Worm (Caenorhabditis elegans) whole organism, L3 larva: Measurements from ENCODE around the gene let-711.

Experiments used
- R02D3.7 ChIP-seq: fragments of 150-350 bp; optimal IDR thresholded peaks from 2 replicates; lab custom pipeline; 2014; ENCODE audit warnings: missing biosample characterization, missing genetic modification characterization
- ZK546.5 ChIP-seq: sonication (generic microtip); optimal IDR thresholded peaks from 2 replicates; lab custom pipeline; 2017; ENCODE audit warnings: missing biosample characterization, missing genetic modification characterization
- aly-2 ChIP-seq: fragments of 150-350 bp; optimal IDR thresholded peaks from 2 replicates; lab custom pipeline; 2014; ENCODE audit warnings: missing biosample characterization, missing genetic modification characterization
- ama-1 ChIP-seq: fragments of 150-350 bp; optimal IDR thresholded peaks from 2 replicates; lab custom pipeline; 2018
- ceh-16 ChIP-seq: sonication (generic microtip); optimal IDR thresholded peaks from 2 replicates; lab custom pipeline; 2017; ENCODE audit warnings: missing biosample characterization, missing genetic modification characterization
- ceh-28 ChIP-seq: fragments of 150-350 bp; optimal IDR thresholded peaks from 2 replicates; lab custom pipeline; 2014; ENCODE audit warnings: missing biosample characterization, missing genetic modification reagents, missing genetic modification characterization
- ceh-82 ChIP-seq: fragments of 150-350 bp; optimal IDR thresholded peaks from 2 replicates; lab custom pipeline; 2014; ENCODE audit warnings: missing biosample characterization, missing genetic modification characterization
- ceh-9 ChIP-seq: sonication (generic microtip); optimal IDR thresholded peaks from 2 replicates; lab custom pipeline; 2018; ENCODE audit warnings: missing biosample characterization, missing genetic modification characterization
- daf-12 ChIP-seq: fragments of 150-350 bp; optimal IDR thresholded peaks from 2 replicates; lab custom pipeline; 2014; ENCODE audit warnings: missing biosample characterization, missing genetic modification reagents, missing genetic modification characterization
- egl-27 ChIP-seq: sonication (generic microtip); optimal IDR thresholded peaks from 4 replicates; lab custom pipeline; 2017; ENCODE audit warnings: missing biosample characterization, missing genetic modification reagents, missing genetic modification characterization
- egl-5 ChIP-seq: fragments of 150-350 bp; optimal IDR thresholded peaks from 2 replicates; lab custom pipeline; 2017; ENCODE audit warnings: missing biosample characterization, missing genetic modification reagents, missing genetic modification characterization, inconsistent platforms
- elt-1 ChIP-seq: fragments of 150-350 bp; optimal IDR thresholded peaks from 2 replicates; lab custom pipeline; 2014; ENCODE audit warnings: missing biosample characterization, missing genetic modification characterization
- elt-2 ChIP-seq: sonication (generic microtip); optimal IDR thresholded peaks from 2 replicates; lab custom pipeline; 2016; ENCODE audit warnings: missing genetic modification reagents, mild to moderate bottlenecking, missing genetic modification characterization, missing compliant biosample characterization
- elt-3 ChIP-seq, 3 experiments: fragments of 150-350 bp in 1 of 3; sonication (generic microtip) in 2 of 3; optimal IDR thresholded peaks; 2 replicates in 2 of 3; 4 replicates in 1 of 3; lab custom pipeline; 2014 to 2017; ENCODE audit warnings: missing biosample characterization in 3 of 3, missing genetic modification characterization in 3 of 3
- eor-1 ChIP-seq, 2 experiments: fragments of 150-350 bp; optimal IDR thresholded peaks; 2 replicates each; lab custom pipeline; 2014 to 2018; ENCODE audit warnings: missing biosample characterization in 2 of 2, missing genetic modification characterization in 2 of 2
- fkh-10 ChIP-seq: sonication (generic microtip); optimal IDR thresholded peaks from 2 replicates; lab custom pipeline; 2017; ENCODE audit warnings: missing biosample characterization, missing genetic modification reagents, missing genetic modification characterization
- fkh-2 ChIP-seq: fragments of 150-350 bp; optimal IDR thresholded peaks from 2 replicates; lab custom pipeline; 2014; ENCODE audit warnings: missing biosample characterization, missing genetic modification reagents, missing genetic modification characterization
- fos-1 ChIP-seq: fragments of 150-350 bp; optimal IDR thresholded peaks from 2 replicates; lab custom pipeline; 2014; ENCODE audit warnings: missing biosample characterization, missing genetic modification characterization
- hmg-11 ChIP-seq: sonication (generic microtip); optimal IDR thresholded peaks from 2 replicates; lab custom pipeline; 2016; ENCODE audit warnings: missing genetic modification characterization, missing compliant biosample characterization
- jun-1 ChIP-seq: fragments of 150-350 bp; optimal IDR thresholded peaks from 2 replicates; lab custom pipeline; 2014; ENCODE audit warnings: missing biosample characterization, missing genetic modification reagents, missing genetic modification characterization
- lin-15B ChIP-seq: fragments of 150-350 bp; optimal IDR thresholded peaks from 2 replicates; lab custom pipeline; 2014; ENCODE audit warnings: missing biosample characterization, missing genetic modification characterization
- lin-39 ChIP-seq: fragments of 150-350 bp; optimal IDR thresholded peaks from 2 replicates; lab custom pipeline; 2018; ENCODE audit warnings: missing biosample characterization, missing genetic modification reagents, missing genetic modification characterization
- lsy-12 ChIP-seq: sonication (generic microtip); optimal IDR thresholded peaks from 2 replicates; lab custom pipeline; 2016; ENCODE audit warnings: mild to moderate bottlenecking, missing genetic modification characterization, missing compliant biosample characterization
- mdl-1 ChIP-seq: fragments of 150-350 bp; optimal IDR thresholded peaks from 2 replicates; lab custom pipeline; 2014; ENCODE audit warnings: missing biosample characterization, missing genetic modification characterization
- mml-1 ChIP-seq: fragments of 150-350 bp; sonication (generic microtip); optimal IDR thresholded peaks from 3 replicates; lab custom pipeline; 2014; ENCODE audit warnings: missing biosample characterization, missing genetic modification characterization
- nfya-1 ChIP-seq: sonication (generic microtip); optimal IDR thresholded peaks from 2 replicates; lab custom pipeline; 2017; ENCODE audit warnings: missing genetic modification characterization, mild to moderate bottlenecking, missing compliant biosample characterization, antibody characterized with exemption, moderate library complexity; ENCODE audit not compliant: insufficient read depth
- nhr-11 ChIP-seq: fragments of 150-350 bp; optimal IDR thresholded peaks from 2 replicates; lab custom pipeline; 2014; ENCODE audit warnings: missing biosample characterization, missing genetic modification characterization
- nhr-12 ChIP-seq: fragments of 150-350 bp; optimal IDR thresholded peaks from 2 replicates; lab custom pipeline; 2014; ENCODE audit warnings: missing biosample characterization, missing genetic modification characterization
- nhr-23 ChIP-seq: fragments of 150-350 bp; optimal IDR thresholded peaks from 2 replicates; lab custom pipeline; 2014; ENCODE audit warnings: missing biosample characterization, missing genetic modification reagents, missing genetic modification characterization
- nhr-237 ChIP-seq: fragments of 150-350 bp; optimal IDR thresholded peaks from 2 replicates; lab custom pipeline; 2014; ENCODE audit warnings: missing biosample characterization, missing genetic modification characterization
- nhr-25 ChIP-seq: sonication (generic microtip); optimal IDR thresholded peaks from 2 replicates; lab custom pipeline; 2017; ENCODE audit warnings: missing biosample characterization, missing genetic modification characterization
- nhr-28 ChIP-seq: fragments of 150-350 bp; optimal IDR thresholded peaks from 2 replicates; lab custom pipeline; 2014; ENCODE audit warnings: missing biosample characterization, missing genetic modification characterization
- nhr-43 ChIP-seq: sonication (generic microtip); optimal IDR thresholded peaks from 2 replicates; lab custom pipeline; 2016; ENCODE audit warnings: mild to moderate bottlenecking, missing genetic modification characterization, missing compliant biosample characterization; ENCODE audit not compliant: poor library complexity, severe bottlenecking
- nhr-67 ChIP-seq: fragments of 150-350 bp; optimal IDR thresholded peaks from 2 replicates; lab custom pipeline; 2014; ENCODE audit warnings: missing biosample characterization, missing genetic modification characterization
- nhr-76 ChIP-seq: fragments of 150-350 bp; sonication (generic microtip); optimal IDR thresholded peaks from 5 replicates; lab custom pipeline; 2014; ENCODE audit warnings: missing biosample characterization, missing genetic modification characterization
- nhr-77 ChIP-seq: fragments of 150-350 bp; optimal IDR thresholded peaks from 2 replicates; lab custom pipeline; 2014; ENCODE audit warnings: missing biosample characterization, missing genetic modification characterization
- pha-4 ChIP-seq: fragments of 150-350 bp; optimal IDR thresholded peaks from 2 replicates; lab custom pipeline; 2014; ENCODE audit warnings: missing biosample characterization, missing genetic modification reagents, missing genetic modification characterization
- pqm-1 ChIP-seq: fragments of 150-350 bp; optimal IDR thresholded peaks from 2 replicates; lab custom pipeline; 2017; ENCODE audit warnings: missing biosample characterization, missing genetic modification characterization, inconsistent platforms
- sea-2 ChIP-seq: fragments of 150-350 bp; sonication (generic microtip); optimal IDR thresholded peaks from 4 replicates; lab custom pipeline; 2014; ENCODE audit warnings: missing biosample characterization, missing genetic modification reagents, missing genetic modification characterization
- skn-1 ChIP-seq: fragments of 150-350 bp; optimal IDR thresholded peaks from 2 replicates; lab custom pipeline; 2014; ENCODE audit warnings: missing biosample characterization, missing genetic modification characterization
- snpc-4 ChIP-seq: fragments of 150-350 bp; optimal IDR thresholded peaks from 2 replicates; lab custom pipeline; 2014; ENCODE audit warnings: missing biosample characterization, missing genetic modification characterization
- tbx-2 ChIP-seq: sonication (generic microtip); optimal IDR thresholded peaks from 2 replicates; lab custom pipeline; 2016; ENCODE audit warnings: mild to moderate bottlenecking, missing genetic modification characterization, missing compliant biosample characterization
- unc-39 ChIP-seq: sonication (generic microtip); optimal IDR thresholded peaks from 4 replicates; lab custom pipeline; 2017; ENCODE audit warnings: missing biosample characterization, missing genetic modification characterization
- unc-62 ChIP-seq: fragments of 150-350 bp; sonication (generic microtip); optimal IDR thresholded peaks from 4 replicates; lab custom pipeline; 2014; ENCODE audit warnings: missing biosample characterization, missing genetic modification reagents, missing genetic modification characterization
- zag-1 ChIP-seq: fragments of 150-350 bp; optimal IDR thresholded peaks from 2 replicates; lab custom pipeline; 2014; ENCODE audit warnings: missing biosample characterization, missing genetic modification characterization
- ztf-11 ChIP-seq: fragments of 150-350 bp; optimal IDR thresholded peaks from 2 replicates; lab custom pipeline; 2014; ENCODE audit warnings: missing biosample characterization, missing genetic modification characterization
- ztf-4 ChIP-seq: fragments of 150-350 bp; optimal IDR thresholded peaks from 2 replicates; lab custom pipeline; 2014; ENCODE audit warnings: missing biosample characterization, missing genetic modification characterization

The let-711 gene

ce11 chrIII:6961937-6962504 lies 15.5 kb downstream of the let-711 start, which contains the start of the genes rpn-6.1 and F57B9.1:
Gene rpn-6.1 (minus strand): TSS chrIII:6962001.
Gene F57B9.1 (plus strand): TSS chrIII:6962090.
- TF ChIP-seq elt-2 = peak; percentile 59
- no peak for TF ChIP-seq ceh-16 (tag; lab: Kevin White, UChicago)
- TF ChIP-seq elt-3 (tag; optimal IDR thresholded peaks at IDR 0.05; lab: Kevin White, UChicago) = no peak
- TF ChIP-seq nfya-1 = peak; percentile 21
- peak; percentile 13 for TF ChIP-seq pqm-1 (tag; lab: Kevin White, UChicago)
- no peak for TF ChIP-seq ama-1 (lab: Kevin White, UChicago)
- peak; percentile 55 for TF ChIP-seq egl-5
- no peak for TF ChIP-seq nhr-237 (tag; lab: Kevin White, UChicago)

ce11 chrIII:6968080-6968639 lies 21.6 kb downstream of the let-711 start, which contains the start of gene panl-2:
Gene panl-2 (minus strand): TSS chrIII:6968130.
- TF ChIP-seq nfya-1 (peak; percentile 55), elt-1 (no peak), jun-1 (tag; lab: Kevin White, UChicago) (no peak), lsy-12 (no peak), ztf-4 (tag; lab: Kevin White, UChicago) (no peak), elt-2 (no peak), ceh-9 (tag; lab: Kevin White, UChicago) (no peak), pha-4 (tag; lab: Kevin White, UChicago) (peak; percentile 78), nhr-23 (tag; lab: Kevin White, UChicago) (peak; percentile 12), ama-1 (lab: Kevin White, UChicago) (no peak), lin-15B (peak; percentile 49), nhr-76 (tag; lab: Kevin White, UChicago) (no peak), zag-1 (tag; lab: Kevin White, UChicago) (no peak), unc-62 (no peak), egl-27 (tag; lab: Kevin White, UChicago) (no peak), fos-1 (tag; lab: Kevin White, UChicago) (no peak), tbx-2 (tag; lab: Kevin White, UChicago) (no peak), ztf-11 (no peak), nhr-237 (tag; lab: Kevin White, UChicago) (no peak), nhr-25 (tag; lab: Kevin White, UChicago) (no peak), lin-39 (tag; lab: Kevin White, UChicago) (no peak), nhr-11 (no peak), egl-5 (no peak), elt-3 (tag; optimal IDR thresholded peaks at IDR 0.05; lab: Kevin White, UChicago) (no peak), ceh-82 (tag; lab: Kevin White, UChicago) (no peak), mdl-1 (tag; lab: Kevin White, UChicago) (no peak), fkh-2 (tag; lab: Kevin White, UChicago) (no peak), fkh-10 (GFP tag; lab: Kevin White, UChicago) (no peak), ZK546.5 (tag; lab: Kevin White, UChicago) (no peak), nhr-67 (tag; lab: Kevin White, UChicago) (no peak), nhr-12 (tag; lab: Kevin White, UChicago) (no peak), sea-2 (no peak), snpc-4 (tag; lab: Kevin White, UChicago) (no peak), hmg-11 (tag; lab: Kevin White, UChicago) (peak; percentile 11), R02D3.7 (tag; lab: Kevin White, UChicago) (peak; percentile 90), ceh-28 (tag; lab: Kevin White, UChicago) (no peak), unc-39 (tag; lab: Kevin White, UChicago) (no peak), ceh-16 (tag; lab: Kevin White, UChicago) (no peak), mml-1 (tag; lab: Kevin White, UChicago) (no peak), nhr-28 (no peak), nhr-77 (tag; lab: Kevin White, UChicago) (no peak), daf-12 (no peak), skn-1 (tag; lab: Kevin White, UChicago) (peak; percentile 52), nhr-43 (tag; lab: Kevin White, UChicago) (no peak), pqm-1 (tag; lab: Kevin White, UChicago) (no peak), eor-1 (tag; optimal IDR thresholded peaks at IDR 0.05; lab: Kevin White, UChicago) (no peak), aly-2 (no peak)
